Fruit fly (Drosophila melanogaster) whole organism, larva: ENCODE data around the gene Pgd.
A peak's percentile ranks its signal among the peaks of the same experiment; 100 is the strongest.

ENCODE experiments used
- noc ChIP-seq: fragments of 200-800 bp; sonication (Bioruptor generic); optimal IDR thresholded peaks from 3 replicates; lab custom pipeline; 2019; ENCODE audit warnings: missing biosample characterization, mild to moderate bottlenecking, missing genetic modification characterization, moderate library complexity

The Pgd gene

DNA sequence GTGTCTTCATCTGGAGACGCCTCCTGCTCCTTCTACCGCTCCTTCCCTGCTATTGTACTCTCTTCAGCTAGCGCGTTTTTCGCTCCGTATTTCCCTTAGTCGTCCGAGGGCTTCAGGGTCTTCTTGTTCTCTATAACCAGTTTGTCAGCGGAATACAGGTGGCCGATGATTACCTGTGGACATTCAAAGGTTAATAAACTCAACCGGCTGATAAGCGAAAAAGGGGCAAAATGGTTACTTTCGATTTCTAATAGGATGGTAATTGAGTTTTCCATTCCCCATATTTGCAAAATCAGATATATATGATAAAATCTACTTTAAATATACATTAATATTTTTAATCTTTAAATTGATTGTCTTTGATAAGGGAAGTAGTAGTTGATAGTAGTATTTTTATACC is 3.7 kb downstream of the Pgd start:
- no peak for TF ChIP-seq noc

dm6 chrX:2149478-2149877 is 4.5 kb downstream of the Pgd start, which contains the start of gene bcn92:
TSS of gene bcn92 (minus strand) at chrX:2149647.
- TF ChIP-seq noc: peak; percentile 3

DNA sequence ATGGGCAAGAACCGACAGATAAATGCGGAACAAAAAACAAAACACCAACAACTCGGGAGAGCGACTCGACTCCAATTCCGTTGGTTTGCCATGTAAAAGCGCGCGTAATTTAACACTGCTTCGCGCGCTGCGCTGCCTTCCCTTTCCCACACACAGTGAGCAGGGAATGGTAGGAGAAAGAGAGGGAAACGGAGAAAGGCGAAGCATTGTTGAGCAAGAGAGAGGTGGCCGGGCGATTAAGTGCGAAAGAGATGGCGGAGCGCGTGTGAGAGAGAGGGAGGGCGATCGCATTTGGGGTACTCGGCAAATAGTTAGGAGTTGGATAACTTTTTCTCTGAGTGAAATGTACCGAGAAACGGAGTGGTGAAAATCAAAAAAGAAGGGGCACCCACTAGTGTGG is 10.9 kb downstream of the Pgd start:
- no peak for TF ChIP-seq noc

- TF ChIP-seq noc: no peak
These were observed 13.1 kb downstream of the Pgd start for dm6 chrX:2157929-2158610.

dm6 chrX:2158668-2159163 is 13.8 kb downstream of the Pgd start, which contains the start of gene wapl:
TSS of gene wapl (minus strand) at chrX:2158983.
- TF ChIP-seq noc: peak; percentile 29

DNA sequence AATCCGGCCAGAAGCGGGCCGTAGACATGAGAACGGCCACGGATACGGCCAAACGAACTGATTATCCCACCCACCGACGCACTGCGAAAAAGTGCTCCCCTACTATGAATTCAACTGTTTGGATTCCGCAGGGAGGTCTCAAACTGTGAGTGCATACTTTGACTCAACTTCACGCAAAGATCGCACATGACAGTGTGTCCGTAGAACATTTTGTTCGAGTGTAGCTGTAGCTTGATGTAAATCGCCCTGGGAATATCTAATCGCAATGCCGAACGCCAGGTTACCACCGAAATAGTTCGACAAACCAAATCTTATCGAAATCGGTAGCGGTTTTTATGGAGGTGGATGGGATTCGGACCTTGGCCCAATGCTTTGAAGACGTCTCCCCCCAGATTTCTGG is 16.1 kb downstream of the Pgd start:
- TF ChIP-seq noc: no peak

DNA sequence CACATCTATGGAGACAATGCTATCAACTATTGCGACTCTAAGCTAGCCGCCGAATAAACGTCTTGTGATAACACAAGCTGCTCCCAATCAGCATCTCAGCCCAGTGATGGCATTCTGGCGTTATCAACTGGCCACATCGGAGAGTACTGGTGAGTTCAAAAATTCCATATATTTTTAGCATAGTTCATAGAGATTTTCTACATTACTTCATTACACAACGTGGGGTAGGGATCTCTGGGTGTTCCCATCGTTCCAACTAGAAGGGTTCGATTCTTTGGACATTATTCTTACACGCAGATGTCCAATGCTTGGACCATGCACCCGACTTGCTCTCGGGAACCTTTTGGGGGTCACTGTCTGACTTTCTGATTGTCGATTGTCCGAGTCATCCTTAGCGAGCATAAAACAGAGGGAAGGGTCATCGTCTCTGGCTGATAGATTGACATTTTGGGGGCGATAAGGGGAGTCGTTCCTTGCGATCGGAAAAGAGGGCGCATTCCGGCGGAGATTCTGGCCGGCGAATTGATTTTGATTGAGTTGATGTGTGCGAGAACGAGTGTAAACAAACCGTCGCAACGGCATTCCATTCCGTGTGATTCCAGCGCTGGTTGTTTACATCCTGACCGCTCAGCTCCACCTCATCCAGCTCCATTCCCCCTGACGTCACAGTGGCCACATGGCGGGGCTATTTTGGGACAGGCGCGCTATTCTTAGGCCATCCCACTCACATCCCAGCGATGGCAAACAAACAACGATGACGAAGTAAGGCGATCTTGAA is 17.4 kb downstream of the Pgd start, which contains the start of the genes Cyp4d1 and CG3630:
TSS of gene Cyp4d1 (minus strand) at position 51 of the 778 bp plus-strand sequence.
TSS of gene CG3630 (plus strand) at position 67 of the 778 bp plus-strand sequence.
- peak; percentile 44 for TF ChIP-seq noc

DNA sequence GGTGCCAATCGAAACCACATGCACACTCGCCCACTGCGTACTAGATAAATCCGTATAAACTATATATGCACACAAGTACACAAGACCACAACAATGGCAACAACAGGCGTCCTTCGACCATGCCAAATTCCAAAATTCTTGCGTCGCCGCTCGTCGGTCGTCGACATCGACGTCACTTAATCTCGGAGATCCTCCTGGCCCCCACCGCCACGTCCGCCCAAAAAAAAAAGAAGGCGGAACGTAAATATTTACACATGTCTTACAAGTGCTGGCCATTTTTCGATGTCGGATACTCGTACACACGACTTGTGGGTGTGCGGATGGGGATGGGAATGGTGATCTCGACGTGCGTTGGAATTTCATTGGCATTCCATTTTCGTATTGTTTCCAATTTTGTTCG is 18.4 kb downstream of the Pgd start:
- TF ChIP-seq noc: no peak

DNA sequence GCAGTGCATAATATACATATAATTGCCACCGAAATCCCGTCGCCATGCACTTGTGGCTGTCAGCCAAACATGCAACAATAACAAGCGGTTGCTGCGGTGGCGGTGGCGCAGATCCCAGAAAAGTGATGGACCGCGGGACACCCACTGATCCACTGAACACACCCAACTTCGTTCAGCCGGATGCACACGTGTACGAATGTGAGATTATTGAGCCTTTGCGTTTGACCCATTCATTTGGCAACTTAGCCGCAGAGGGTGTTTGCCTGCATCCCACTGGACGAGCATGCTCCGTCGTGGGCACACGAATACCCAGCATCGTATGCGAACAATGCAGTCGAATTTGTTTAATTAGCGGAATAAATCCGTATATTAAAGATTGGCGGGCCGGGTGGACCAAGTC is 20.5 kb downstream of the Pgd start:
- no peak for TF ChIP-seq noc

DNA sequence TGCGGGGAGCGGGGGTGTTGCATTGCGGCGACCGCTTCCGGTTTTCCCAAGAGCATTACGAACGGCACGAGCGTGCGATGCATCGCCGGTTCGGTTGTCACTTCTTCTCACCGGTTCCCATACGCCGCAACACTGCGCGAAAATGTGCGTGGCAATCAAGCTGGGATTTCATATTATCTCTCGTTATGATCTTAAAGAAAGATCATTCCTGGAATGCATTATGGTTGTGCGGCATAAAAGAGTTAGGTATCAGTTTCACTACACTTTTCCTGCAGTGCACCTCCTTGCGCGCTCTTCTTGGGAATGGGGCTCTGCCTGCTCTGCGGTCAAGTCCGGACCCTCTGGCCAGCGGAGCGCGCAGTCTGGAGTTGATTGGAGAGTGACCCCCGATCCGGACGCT is 21.2 kb downstream of the Pgd start:
- TF ChIP-seq noc: no peak

dm6 chrX:2168485-2169199 is 23.7 kb downstream of the Pgd start:
- no peak for TF ChIP-seq noc

DNA sequence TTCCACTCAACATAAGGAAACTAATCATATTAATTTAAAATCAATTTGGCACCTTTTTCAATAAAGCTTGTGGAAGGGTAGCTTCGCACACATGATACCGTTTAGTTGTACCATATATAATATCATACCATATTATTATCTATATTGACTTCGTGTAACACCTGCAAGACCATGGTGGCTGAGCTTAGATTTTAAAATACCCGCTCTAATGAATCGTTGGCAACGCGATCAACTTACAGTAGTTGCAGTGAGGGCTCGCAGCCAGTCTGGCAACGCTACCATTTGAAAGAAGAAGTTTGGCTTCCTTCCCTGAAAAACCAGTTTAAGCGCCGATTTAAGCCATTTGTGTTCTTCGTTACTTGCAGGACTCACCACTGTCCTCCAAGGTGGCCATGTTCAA is 25.5 kb downstream of the Pgd start:
- TF ChIP-seq noc: no peak

DNA sequence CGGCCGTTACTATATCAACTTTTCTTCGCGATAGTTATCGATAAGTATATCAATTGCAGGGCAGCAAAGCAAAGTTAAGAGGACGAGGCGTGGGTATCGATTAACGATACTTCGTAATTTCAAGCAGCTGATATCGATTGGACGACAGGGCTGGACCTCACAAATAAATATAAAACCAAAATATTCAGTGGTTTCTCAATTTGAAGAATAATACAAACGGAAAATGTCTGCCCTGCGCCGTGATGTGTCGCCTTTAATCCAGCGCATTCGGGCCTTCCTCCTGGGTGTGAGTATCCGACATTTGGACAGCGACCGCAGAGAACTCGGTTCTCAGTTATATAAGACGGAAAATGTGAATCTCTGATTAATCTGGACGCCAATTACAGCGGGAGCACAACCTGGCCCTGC is 27.5 kb downstream of the Pgd start, which contains the start of gene ND-B14.5A:
TSS of gene ND-B14.5A (plus strand) at position 107 of the 408 bp plus-strand sequence.
- TF ChIP-seq noc: no peak

- no peak for TF ChIP-seq noc
These were observed 30.4 kb downstream of the Pgd start, which contains the start of gene Cyp4d14 for dm6 chrX:2175265-2175795. TSS of gene Cyp4d14 (minus strand) at chrX:2175315.

DNA sequence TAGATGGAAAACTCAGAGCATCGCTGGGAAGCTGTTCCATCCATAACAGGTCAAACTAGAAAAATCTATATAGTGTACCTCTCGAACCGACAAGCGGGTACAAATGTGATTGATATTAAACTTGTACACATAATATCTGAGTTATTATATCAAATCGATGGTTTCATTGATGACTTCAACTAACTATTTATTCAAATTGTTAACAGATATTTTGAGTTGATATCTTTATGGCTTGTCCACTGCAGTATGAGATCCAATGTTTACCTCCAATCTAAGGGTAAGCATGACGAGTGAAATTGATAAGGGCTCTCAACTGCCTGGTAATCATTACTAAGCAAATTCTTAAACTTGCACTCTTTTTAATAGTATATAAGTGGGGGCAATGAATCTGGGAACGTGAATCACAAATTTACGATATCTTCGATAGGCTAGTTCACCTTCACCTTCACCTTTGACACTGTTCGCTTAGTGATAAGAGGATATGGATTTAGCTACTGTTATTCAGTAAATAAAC is 31.1 kb downstream of the Pgd start, which contains the start of gene Cyp4d2:
TSS of gene Cyp4d2 (plus strand) at position 51 of the 514 bp plus-strand sequence.
- TF ChIP-seq noc: no peak

DNA sequence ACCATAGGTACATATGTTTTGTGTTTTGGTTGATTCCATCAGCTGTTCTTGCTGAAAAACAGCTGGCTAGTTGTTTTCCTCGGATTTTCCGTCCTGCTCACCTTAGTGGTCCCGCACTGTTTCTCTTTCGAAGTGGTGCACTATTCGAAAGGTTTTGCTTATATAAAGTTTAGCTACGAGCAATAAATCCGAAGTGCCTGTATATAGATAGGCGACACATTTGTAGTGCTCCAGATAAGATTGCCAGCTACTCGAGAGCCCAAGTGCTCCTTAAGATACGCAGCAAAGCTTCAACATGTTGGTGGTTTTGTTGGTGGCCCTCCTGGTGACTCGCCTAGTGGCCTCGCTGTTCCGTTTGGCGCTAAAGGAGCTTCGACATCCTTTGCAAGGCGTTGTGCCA is 33.9 kb downstream of the Pgd start, which contains the start of gene Cyp4ae1:
TSS of gene Cyp4ae1 (plus strand) at position 206 of the 400 bp plus-strand sequence.
- no peak for TF ChIP-seq noc
